Worm (Caenorhabditis elegans) whole organism, late embryonic: ENCODE results near the gene F15A4.2.

Source experiments
- C08G9.2 ChIP-seq: sonication (generic microtip); optimal IDR thresholded peaks from 2 replicates; lab custom pipeline; 2016; ENCODE audit warnings: mild to moderate bottlenecking, missing genetic modification characterization, moderate library complexity, missing compliant biosample characterization
- F13H6.1 ChIP-seq: sonication (generic microtip); optimal IDR thresholded peaks from 2 replicates; lab custom pipeline; 2016; ENCODE audit warnings: missing genetic modification characterization, missing compliant biosample characterization
- ceh-24 ChIP-seq: sonication (generic microtip); optimal IDR thresholded peaks from 2 replicates; lab custom pipeline; 2016; ENCODE audit warnings: mild to moderate bottlenecking, missing genetic modification characterization, missing compliant biosample characterization
- ceh-6 ChIP-seq: fragments of 200-800 bp; sonication (Bioruptor generic); optimal IDR thresholded peaks from 2 replicates; lab custom pipeline; 2018; ENCODE audit warnings: mild to moderate bottlenecking, missing genetic modification characterization, missing compliant biosample characterization
- che-1 ChIP-seq: sonication (generic microtip); optimal IDR thresholded peaks from 2 replicates; lab custom pipeline; 2016; ENCODE audit warnings: mild to moderate bottlenecking, missing genetic modification characterization, missing compliant biosample characterization
- fkh-10 ChIP-seq: fragments of 150-350 bp; optimal IDR thresholded peaks from 2 replicates; lab custom pipeline; 2014; ENCODE audit warnings: missing biosample characterization, missing genetic modification reagents, missing genetic modification characterization
- hlh-13 ChIP-seq: fragments of 200-800 bp; sonication (Bioruptor generic); optimal IDR thresholded peaks from 2 replicates; lab custom pipeline; 2018; ENCODE audit warnings: mild to moderate bottlenecking, missing genetic modification characterization, missing compliant biosample characterization
- npax-4 ChIP-seq: sonication (generic microtip); optimal IDR thresholded peaks from 2 replicates; lab custom pipeline; 2016; ENCODE audit warnings: missing genetic modification characterization, missing compliant biosample characterization
- pha-4 ChIP-seq: fragments of 150-350 bp; optimal IDR thresholded peaks from 2 replicates; lab custom pipeline; 2018; ENCODE audit warnings: missing biosample characterization, missing genetic modification reagents, missing genetic modification characterization

ce11 chrII:12508650-12509049 lies 46.3 kb downstream of the F15A4.2 start, which contains the start of gene srh-67:
- no peak for TF ChIP-seq fkh-10 (GFP tag; lab: Kevin White, UChicago)
- no peak for TF ChIP-seq npax-4
- no peak for TF ChIP-seq ceh-24 (tag; lab: Kevin White, UChicago)
- no peak for TF ChIP-seq ceh-6 (GFP tag; lab: Kevin White, UChicago)
- TF ChIP-seq F13H6.1 (tag; lab: Kevin White, UChicago), result no peak
- no peak for TF ChIP-seq che-1 (tag; lab: Kevin White, UChicago)
- TF ChIP-seq pha-4 (tag; lab: Kevin White, UChicago), result no peak
- no peak for TF ChIP-seq hlh-13 (GFP tag; lab: Kevin White, UChicago)
- no peak for TF ChIP-seq C08G9.2 (tag; lab: Kevin White, UChicago)
